Worm (Caenorhabditis elegans): ENCODE measurements around the gene apb-1.

apb-1 gene

DNA sequence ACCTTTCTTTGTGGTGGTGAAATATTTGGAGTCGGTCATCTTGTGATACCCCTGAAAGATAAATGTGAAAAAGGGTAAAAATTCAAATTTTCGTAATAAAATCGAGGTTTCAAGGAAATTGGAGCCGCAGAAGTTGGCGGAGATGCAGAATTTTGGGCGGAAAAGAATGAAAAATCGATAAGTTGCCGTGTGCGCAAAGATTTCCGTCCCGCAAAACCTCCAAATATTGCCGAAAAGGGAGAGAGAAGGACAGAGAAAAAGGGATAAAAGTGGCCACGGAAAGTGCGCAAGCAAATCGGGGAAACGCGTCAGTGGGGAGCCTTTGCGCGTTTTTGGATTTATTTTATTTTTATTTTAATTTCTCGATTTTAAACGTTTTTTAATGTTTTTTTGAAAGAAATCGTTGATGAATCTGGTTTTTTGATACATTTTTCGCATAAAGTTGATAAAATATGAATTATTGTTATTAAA is at the start of gene apb-1 (continued):
- TF ChIP-seq arid-1 (GFP tag; conservative IDR thresholded peaks at IDR 0.05), result peak; percentile 90
- peak; percentile 58; the same call in 1 of the 2 replicates for TF ChIP-seq lin-29 (GFP tag; IDR thresholded peaks at IDR 0.05)
- peak; percentile 94 for TF ChIP-seq dve-1 (tag; optimal IDR thresholded peaks at IDR 0.05; ENCODE audit: insufficient read depth)
- TF ChIP-seq Y5F2A.4 (GFP tag; optimal IDR thresholded peaks at IDR 0.05), result peak; percentile 50
- TF ChIP-seq ctbp-1 (GFP tag; IDR thresholded peaks at IDR 0.05), result peak; percentile 95
- TF ChIP-seq spr-3 (GFP tag; optimal IDR thresholded peaks at IDR 0.05), result peak; percentile 72
- peak; percentile 95 for TF ChIP-seq fkh-10 (GFP tag; optimal IDR thresholded peaks at IDR 0.05)
- peak; percentile 72 for TF ChIP-seq dmd-9 (GFP tag; IDR thresholded peaks at IDR 0.05)
- TF ChIP-seq unc-130 (GFP tag; optimal IDR thresholded peaks at IDR 0.05), result peak; percentile 44
- TF ChIP-seq nhr-6 (tag; optimal IDR thresholded peaks at IDR 0.05), result peak; percentile 92
- TF ChIP-seq nhr-102 (tag; optimal IDR thresholded peaks at IDR 0.05), result peak; percentile 88
- TF ChIP-seq zfp-3 (GFP tag; conservative IDR thresholded peaks at IDR 0.05), result peak; percentile 43; the same call in 1 of the 2 replicates
- TF ChIP-seq daf-16 (GFP tag; optimal IDR thresholded peaks at IDR 0.05), result peak in 1 of 2 experiments; percentile 30
- TF ChIP-seq daf-16 (tag; optimal IDR thresholded peaks at IDR 0.05), result peak; percentile 40
- peak; percentile 92 for TF ChIP-seq lin-38 (GFP tag; IDR thresholded peaks at IDR 0.05)
- no peak; the same call in 1 of the 2 replicates for TF ChIP-seq dmd-6 (GFP tag; IDR thresholded peaks at IDR 0.05)
- peak; percentile 90 for TF ChIP-seq spr-1 (tag; optimal IDR thresholded peaks at IDR 0.05)
- TF ChIP-seq madf-9 (GFP tag; conservative IDR thresholded peaks at IDR 0.05), result peak; percentile 69
- peak; percentile 28 for TF ChIP-seq zip-2 (tag; optimal IDR thresholded peaks at IDR 0.05)
- peak; percentile 72 for TF ChIP-seq nhr-42 (GFP tag; IDR thresholded peaks at IDR 0.05)
- TF ChIP-seq fos-1 (tag; optimal IDR thresholded peaks at IDR 0.05), result no peak
- TF ChIP-seq hlh-30 (tag; optimal IDR thresholded peaks at IDR 0.05; ENCODE audit: insufficient read depth), result peak; percentile 79
- peak; percentile 88 for TF ChIP-seq egl-43 (GFP tag; IDR thresholded peaks at IDR 0.05)

DNA sequence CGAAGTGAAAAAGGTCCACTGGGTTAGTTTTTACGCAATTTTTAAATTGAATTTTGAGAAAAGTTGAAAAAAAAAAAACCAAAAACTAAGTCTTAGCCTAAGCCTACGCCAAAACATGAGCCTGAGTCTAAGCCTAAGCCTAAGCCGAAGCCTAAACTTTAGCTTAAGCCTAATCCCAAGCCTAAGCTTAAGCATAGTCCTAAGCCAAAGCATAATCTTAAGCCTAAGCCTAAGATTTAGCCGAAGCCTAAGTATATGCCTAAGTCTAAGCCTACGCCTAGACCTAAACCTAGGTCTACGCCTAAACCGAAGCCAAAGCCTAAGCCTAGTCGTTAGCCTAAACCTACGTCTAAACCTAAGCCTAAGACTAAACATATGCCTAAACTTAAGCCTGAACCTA is 44.8 kb upstream of the apb-1 start:
- TF ChIP-seq F10B5.3 (tag; optimal IDR thresholded peaks at IDR 0.05) (no peak), lin-38 (GFP tag; IDR thresholded peaks at IDR 0.05) (no peak), spr-3 (GFP tag; optimal IDR thresholded peaks at IDR 0.05) (no peak), F44E2.7 (GFP tag; IDR thresholded peaks at IDR 0.05) (no peak), unc-62 (GFP tag; optimal IDR thresholded peaks at IDR 0.05 in 1 of 2) (peak in 1 of 2 experiments; percentile 72), unc-62 (tag; optimal IDR thresholded peaks at IDR 0.05) (no peak), zag-1 (tag; optimal IDR thresholded peaks at IDR 0.05) (no peak), T26A8.4 (GFP tag; IDR thresholded peaks at IDR 0.05) (no peak)

DNA sequence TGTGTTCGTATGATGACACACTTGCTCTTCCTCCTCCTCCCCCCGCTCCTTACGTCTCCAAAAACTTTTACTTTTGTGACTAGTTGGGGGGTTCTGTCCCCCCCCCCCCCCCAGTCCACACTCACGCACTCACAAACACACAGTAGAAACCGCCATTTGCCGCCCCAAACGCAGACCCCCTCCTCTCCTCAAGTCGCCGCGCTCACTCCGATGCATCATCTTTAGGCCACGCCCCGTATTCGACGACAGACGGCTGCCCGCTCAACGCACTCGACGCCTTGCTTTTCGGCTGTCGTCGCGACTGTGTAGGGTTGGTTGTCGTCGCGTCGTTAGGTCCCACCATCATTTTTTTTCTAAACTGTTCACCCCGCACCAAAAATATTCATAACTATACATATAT is 39.3 kb upstream of the apb-1 start, which contains the start of gene zmp-2:
zmp-2 (plus strand) TSS at position 247 of the 400 bp plus-strand sequence.
- TF ChIP-seq hlh-11 (tag; optimal IDR thresholded peaks at IDR 0.05) (peak; percentile 4), ZK546.5 (tag; optimal IDR thresholded peaks at IDR 0.05) (no peak), R02D3.7 (tag; optimal IDR thresholded peaks at IDR 0.05) (no peak), aha-1 (tag) (no peak), set-16 (GFP tag; IDR thresholded peaks at IDR 0.05) (peak; percentile 86), fos-1 (tag; optimal IDR thresholded peaks at IDR 0.05) (no peak), Y105C5A.15 (GFP tag; IDR thresholded peaks at IDR 0.05) (no peak), aly-2 (tag; optimal IDR thresholded peaks at IDR 0.05) (no peak)

DNA sequence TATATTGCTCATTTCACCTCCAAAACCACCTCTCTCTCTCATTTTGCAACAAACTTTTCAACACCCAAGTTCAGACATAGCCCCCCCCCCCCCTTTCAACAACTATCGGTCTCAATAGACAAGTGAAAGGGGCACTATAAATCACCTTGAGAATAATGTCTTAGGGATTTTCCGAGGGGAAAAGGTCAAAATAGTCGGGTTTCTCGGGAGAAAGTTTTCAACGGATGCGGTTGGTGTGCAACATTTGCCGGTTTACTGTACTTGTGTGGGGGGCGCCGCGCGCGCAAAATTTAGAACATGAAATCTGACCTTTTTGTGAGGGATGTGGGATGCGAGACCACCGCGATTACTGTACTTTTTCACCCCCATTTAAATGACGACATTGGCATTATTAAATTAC is 37.7 kb upstream of the apb-1 start:
- TF ChIP-seq hif-1 (tag; optimal IDR thresholded peaks at IDR 0.05) (no peak), mdl-1 (tag; optimal IDR thresholded peaks at IDR 0.05) (no peak), pha-4 (GFP tag; IDR thresholded peaks at IDR 0.05) (no peak), pha-4 (tag; optimal IDR thresholded peaks at IDR 0.05) (no peak), nhr-111 (GFP tag; optimal IDR thresholded peaks at IDR 0.05) (no peak)
